Worm (Caenorhabditis elegans) whole organism, L1 larva: Measurements from ENCODE around the gene Y49A10A.2.
A peak's percentile ranks its signal among the peaks of the same experiment; 100 is the strongest.

Source experiments
- C04F5.9 ChIP-seq: sonication (generic microtip); optimal IDR thresholded peaks from 2 replicates; lab custom pipeline; 2016; ENCODE audit warnings: missing genetic modification characterization, missing compliant biosample characterization
- C16A3.4 ChIP-seq: fragments of 150-350 bp; optimal IDR thresholded peaks from 2 replicates; lab custom pipeline; 2014; ENCODE audit warnings: missing biosample characterization, missing genetic modification characterization
- C34B4.2 ChIP-seq: sonication (generic microtip); optimal IDR thresholded peaks from 2 replicates; lab custom pipeline; 2017; ENCODE audit warnings: mild to moderate bottlenecking, missing genetic modification characterization, missing compliant biosample characterization
- aha-1 ChIP-seq: fragments of 150-350 bp; optimal IDR thresholded peaks from 2 replicates; lab custom pipeline; 2014; ENCODE audit warnings: missing biosample characterization, missing genetic modification characterization
- aly-2 ChIP-seq: fragments of 150-350 bp; optimal IDR thresholded peaks from 2 replicates; lab custom pipeline; 2014; ENCODE audit warnings: missing biosample characterization, missing genetic modification characterization
- blmp-1 ChIP-seq: fragments of 150-350 bp; optimal IDR thresholded peaks from 2 replicates; lab custom pipeline; 2014; ENCODE audit warnings: missing biosample characterization, missing genetic modification characterization
- ceh-63 ChIP-seq: fragments of 200-800 bp; sonication (Bioruptor generic); optimal IDR thresholded peaks from 2 replicates; lab custom pipeline; 2018; ENCODE audit warnings: mild to moderate bottlenecking, missing genetic modification characterization, missing compliant biosample characterization
- ceh-8 ChIP-seq: fragments of 200-800 bp; sonication (Bioruptor generic); optimal IDR thresholded peaks from 2 replicates; lab custom pipeline; 2018; ENCODE audit warnings: mild to moderate bottlenecking, missing genetic modification characterization, moderate library complexity, missing compliant biosample characterization
- ceh-82 ChIP-seq, 3 experiments: fragments of 150-350 bp in 1 of 3; sonication (generic microtip) in 2 of 3; optimal IDR thresholded peaks; 2 replicates each; lab custom pipeline; 2014 to 2017; ENCODE audit warnings: missing biosample characterization in 3 of 3, missing genetic modification characterization in 3 of 3
- ceh-88 ChIP-seq: fragments of 200-800 bp; sonication (Bioruptor generic); IDR thresholded peaks from 2 replicates; pipeline ENCODE4 v1.3.6; 2022; ENCODE audit warnings: missing genetic modification characterization, missing compliant biosample characterization
- ces-1 ChIP-seq: fragments of 150-350 bp; optimal IDR thresholded peaks from 2 replicates; lab custom pipeline; 2014; ENCODE audit warnings: missing biosample characterization, missing genetic modification reagents, missing genetic modification characterization
- dpl-1 ChIP-seq, 3 experiments: fragments of 150-350 bp in 2 of 3; sonication (generic microtip) in 1 of 3; optimal IDR thresholded peaks; 2 replicates each; lab custom pipeline; 2014 to 2017; ENCODE audit warnings: missing biosample characterization in 3 of 3, missing genetic modification characterization in 3 of 3, missing genetic modification reagents in 3 of 3
- dsc-1 ChIP-seq: sonication (generic microtip); optimal IDR thresholded peaks from 2 replicates; lab custom pipeline; 2016; ENCODE audit warnings: mild to moderate bottlenecking, missing genetic modification characterization, missing compliant biosample characterization
- efl-1 ChIP-seq, 4 experiments: fragments of 150-350 bp; optimal IDR thresholded peaks in 3 of 4; peaks in 1 of 4; 1 replicate in 1 of 4; 2 replicates in 3 of 4; lab custom pipeline; 2014; ENCODE audit warnings: missing biosample characterization in 2 of 4, missing genetic modification characterization in 2 of 4, missing genetic modification reagents in 2 of 4
- efl-3 ChIP-seq: fragments of 200-800 bp; sonication (Bioruptor generic); optimal IDR thresholded peaks from 2 replicates; lab custom pipeline; 2018; ENCODE audit warnings: mild to moderate bottlenecking, missing genetic modification characterization, missing compliant biosample characterization
- egl-13 ChIP-seq: sonication (generic microtip); optimal IDR thresholded peaks from 2 replicates; lab custom pipeline; 2016; ENCODE audit warnings: missing genotype, missing genetic modification reagents, missing genetic modification characterization, missing compliant biosample characterization
- elt-2 ChIP-seq: sonication (generic microtip); optimal IDR thresholded peaks from 2 replicates; lab custom pipeline; 2016; ENCODE audit warnings: missing genetic modification characterization, mild to moderate bottlenecking, inconsistent platforms, missing compliant biosample characterization, missing genetic modification reagents
- fkh-10 ChIP-seq: sonication (generic microtip); optimal IDR thresholded peaks from 2 replicates; lab custom pipeline; 2017; ENCODE audit warnings: missing biosample characterization, missing genetic modification reagents, missing genetic modification characterization
- fkh-8 ChIP-seq: sonication (generic microtip); optimal IDR thresholded peaks from 2 replicates; lab custom pipeline; 2016; ENCODE audit warnings: mild to moderate bottlenecking, missing genetic modification characterization, missing compliant biosample characterization
- grh-1 ChIP-seq: fragments of 200-800 bp; sonication (Bioruptor generic); IDR thresholded peaks from 2 replicates; pipeline ENCODE4 v1.3.6; 2022; ENCODE audit warnings: missing genetic modification reagents, missing genetic modification characterization, missing compliant biosample characterization
- hlh-17 ChIP-seq: fragments of 200-800 bp; sonication (Bioruptor generic); optimal IDR thresholded peaks from 2 replicates; lab custom pipeline; 2018; ENCODE audit warnings: missing genetic modification characterization, mild to moderate bottlenecking, missing compliant biosample characterization, moderate library complexity, borderline replicate concordance
- hlh-4 ChIP-seq: sonication (generic microtip); optimal IDR thresholded peaks from 2 replicates; lab custom pipeline; 2016; ENCODE audit warnings: mild to moderate bottlenecking, missing genetic modification characterization, missing compliant biosample characterization
- irx-1 ChIP-seq: sonication (generic microtip); optimal IDR thresholded peaks from 2 replicates; lab custom pipeline; 2016; ENCODE audit warnings: missing genetic modification characterization, missing compliant biosample characterization
- isw-1 ChIP-seq: fragments of 200-800 bp; sonication (Bioruptor generic); IDR thresholded peaks from 2 replicates; pipeline ENCODE4 v1.3.6; 2022; ENCODE audit warnings: missing genetic modification characterization, missing compliant biosample characterization
- jun-1 ChIP-seq: fragments of 150-350 bp; optimal IDR thresholded peaks from 2 replicates; lab custom pipeline; 2014; ENCODE audit warnings: missing biosample characterization, missing genetic modification reagents, missing genetic modification characterization
- lin-14 ChIP-seq: fragments of 200-800 bp; sonication (Bioruptor generic); optimal IDR thresholded peaks from 2 replicates; lab custom pipeline; 2018; ENCODE audit warnings: mild to moderate bottlenecking, missing genetic modification characterization, moderate library complexity, missing compliant biosample characterization
- lin-35 ChIP-seq, 2 experiments: fragments of 150-350 bp; optimal IDR thresholded peaks; 2 replicates each; lab custom pipeline; 2014; ENCODE audit warnings: missing biosample characterization in 2 of 2, missing genetic modification characterization in 2 of 2, missing genetic modification reagents in 2 of 2
- lir-3 ChIP-seq: sonication (generic microtip); optimal IDR thresholded peaks from 2 replicates; lab custom pipeline; 2016; ENCODE audit warnings: mild to moderate bottlenecking, missing genetic modification characterization, moderate library complexity, missing compliant biosample characterization; ENCODE audit not compliant: poor library complexity
- lsy-2 ChIP-seq, 2 experiments: fragments of 150-350 bp; optimal IDR thresholded peaks; 2 replicates each; lab custom pipeline; 2014; ENCODE audit warnings: missing biosample characterization in 2 of 2, missing genetic modification characterization in 2 of 2
- mef-2 ChIP-seq: fragments of 150-350 bp; optimal IDR thresholded peaks from 2 replicates; lab custom pipeline; 2014; ENCODE audit warnings: missing biosample characterization, missing genetic modification characterization
- mep-1 ChIP-seq: fragments of 150-350 bp; optimal IDR thresholded peaks from 2 replicates; lab custom pipeline; 2014; ENCODE audit warnings: missing biosample characterization, missing genetic modification characterization
- nhr-11 ChIP-seq: fragments of 150-350 bp; optimal IDR thresholded peaks from 2 replicates; lab custom pipeline; 2014; ENCODE audit warnings: missing biosample characterization, missing genetic modification characterization
- nhr-12 ChIP-seq: sonication (generic microtip); optimal IDR thresholded peaks from 2 replicates; lab custom pipeline; 2017; ENCODE audit warnings: missing biosample characterization, missing genetic modification characterization
- nhr-19 ChIP-seq: fragments of 200-800 bp; sonication (Bioruptor generic); conservative IDR thresholded peaks from 2 replicates; pipeline ENCODE4 v1.3.6; 2022; ENCODE audit warnings: missing genetic modification characterization, missing compliant biosample characterization
- nhr-76 ChIP-seq: sonication (generic microtip); optimal IDR thresholded peaks from 2 replicates; lab custom pipeline; 2017; ENCODE audit warnings: missing biosample characterization, missing genetic modification characterization
- nhr-90 ChIP-seq: sonication (generic microtip); optimal IDR thresholded peaks from 2 replicates; lab custom pipeline; 2016; ENCODE audit warnings: mild to moderate bottlenecking, missing genetic modification characterization, missing compliant biosample characterization; ENCODE audit not compliant: poor library complexity
- pag-3 ChIP-seq: sonication (generic microtip); optimal IDR thresholded peaks from 2 replicates; lab custom pipeline; 2017; ENCODE audit warnings: missing genetic modification characterization, mild to moderate bottlenecking, missing compliant biosample characterization, antibody characterized with exemption, borderline replicate concordance; ENCODE audit not compliant: insufficient read depth
- pax-3 ChIP-seq: fragments of 200-800 bp; sonication (Bioruptor generic); optimal IDR thresholded peaks from 2 replicates; lab custom pipeline; 2018; ENCODE audit warnings: mild to moderate bottlenecking, missing genetic modification characterization, moderate library complexity, missing compliant biosample characterization
- rnt-1 ChIP-seq: sonication (generic microtip); optimal IDR thresholded peaks from 2 replicates; lab custom pipeline; 2016; ENCODE audit warnings: mild to moderate bottlenecking, missing genetic modification characterization, moderate library complexity, missing compliant biosample characterization
- snu-23 ChIP-seq: sonication (generic microtip); optimal IDR thresholded peaks from 2 replicates; lab custom pipeline; 2016; ENCODE audit warnings: missing genetic modification characterization, missing compliant biosample characterization
- sox-4 ChIP-seq: sonication (generic microtip); optimal IDR thresholded peaks from 2 replicates; lab custom pipeline; 2016; ENCODE audit warnings: missing genetic modification characterization, missing compliant biosample characterization
- sup-37 ChIP-seq: fragments of 200-800 bp; sonication (Bioruptor generic); optimal IDR thresholded peaks from 2 replicates; lab custom pipeline; 2018; ENCODE audit warnings: mild to moderate bottlenecking, missing genetic modification characterization, missing compliant biosample characterization
- swsn-7 ChIP-seq: sonication (generic microtip); optimal IDR thresholded peaks from 2 replicates; lab custom pipeline; 2016; ENCODE audit warnings: missing genetic modification characterization, missing compliant biosample characterization
- tbx-2 ChIP-seq: sonication (generic microtip); optimal IDR thresholded peaks from 2 replicates; lab custom pipeline; 2016; ENCODE audit warnings: missing genetic modification characterization, missing compliant biosample characterization
- tlp-1 ChIP-seq: fragments of 150-350 bp; optimal IDR thresholded peaks from 2 replicates; lab custom pipeline; 2014; ENCODE audit warnings: missing biosample characterization, missing genetic modification characterization
- unc-130 ChIP-seq: fragments of 150-350 bp; optimal IDR thresholded peaks from 2 replicates; lab custom pipeline; 2017; ENCODE audit warnings: missing biosample characterization, missing genetic modification characterization, inconsistent platforms
- unc-30 ChIP-seq: sonication (generic microtip); optimal IDR thresholded peaks from 2 replicates; lab custom pipeline; 2017; ENCODE audit warnings: missing biosample characterization, missing genetic modification characterization
- unc-62 ChIP-seq: fragments of 150-350 bp; optimal IDR thresholded peaks from 2 replicates; lab custom pipeline; 2014; ENCODE audit warnings: missing biosample characterization, missing genetic modification reagents, missing genetic modification characterization
- unc-86 ChIP-seq: sonication (generic microtip); optimal IDR thresholded peaks from 2 replicates; lab custom pipeline; 2016; ENCODE audit warnings: missing genetic modification characterization, missing compliant biosample characterization
- xbp-1 ChIP-seq: sonication (generic microtip); optimal IDR thresholded peaks from 2 replicates; lab custom pipeline; 2016; ENCODE audit warnings: missing genetic modification characterization, missing compliant biosample characterization
- zag-1 ChIP-seq: fragments of 150-350 bp; optimal IDR thresholded peaks from 2 replicates; lab custom pipeline; 2014; ENCODE audit warnings: missing biosample characterization, missing genetic modification characterization
- zip-4 ChIP-seq: fragments of 200-800 bp; sonication (Bioruptor generic); optimal IDR thresholded peaks from 2 replicates; lab custom pipeline; 2018; ENCODE audit warnings: mild to moderate bottlenecking, missing genetic modification characterization, moderate library complexity, missing compliant biosample characterization

Y49A10A.2 gene

DNA sequence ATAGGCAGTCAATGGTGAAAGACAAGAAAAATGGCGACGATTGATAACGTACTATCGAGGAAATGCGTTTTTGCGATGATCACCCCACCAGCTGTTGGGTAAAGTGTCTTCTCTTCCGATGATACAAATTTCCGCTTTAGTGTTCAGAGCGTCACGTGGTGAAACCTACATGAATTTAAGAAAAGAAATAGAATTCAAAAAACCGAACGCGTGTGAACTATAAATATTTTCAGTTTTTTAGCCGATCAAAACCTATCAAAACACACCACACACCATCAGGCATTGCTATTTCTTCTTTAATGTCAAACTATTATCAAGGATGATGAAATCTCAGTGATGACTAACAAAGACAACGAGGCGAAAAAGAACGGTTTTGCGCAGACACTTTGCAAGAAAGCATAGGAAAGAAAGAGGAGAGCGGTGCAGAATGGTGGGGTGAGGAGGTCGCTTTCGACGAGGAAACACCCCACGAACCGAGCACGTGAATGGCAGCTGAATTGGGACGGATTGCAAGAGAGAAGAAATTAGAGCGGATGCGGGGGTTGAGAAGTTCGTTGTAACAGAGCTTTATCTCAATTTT lies 40.3 kb downstream of the Y49A10A.2 start (continued):
- no peak for TF ChIP-seq C34B4.2
- TF ChIP-seq swsn-7 (tag; lab: Kevin White, UChicago) = no peak
- TF ChIP-seq rnt-1 (tag; lab: Kevin White, UChicago) = peak; percentile 72
- TF ChIP-seq nhr-12 (tag; lab: Kevin White, UChicago) = no peak
- TF ChIP-seq unc-62 (GFP tag; lab: Kevin White, UChicago) = no peak
- TF ChIP-seq lin-35 (GFP tag; optimal IDR thresholded peaks at IDR 0.05; lab: Kevin White, UChicago) = peak in 1 of 2 experiments; percentile 14
- peak; percentile 31 for TF ChIP-seq jun-1 (tag; lab: Kevin White, UChicago)
- TF ChIP-seq aly-2 (tag; lab: Kevin White, UChicago) = no peak
- TF ChIP-seq nhr-90 (tag; lab: Kevin White, UChicago) = peak; percentile 15
- no peak for TF ChIP-seq fkh-8 (tag; lab: Kevin White, UChicago)
- TF ChIP-seq tlp-1 (tag; lab: Kevin White, UChicago) = no peak
- no peak for TF ChIP-seq grh-1 (GFP tag; lab: Robert Waterston, UW)
- no peak for TF ChIP-seq hlh-4
- TF ChIP-seq dpl-1 (GFP tag; optimal IDR thresholded peaks at IDR 0.05; lab: Kevin White, UChicago) = no peak
- no peak for TF ChIP-seq unc-86 (tag; lab: Kevin White, UChicago)
- no peak for TF ChIP-seq nhr-11
- peak; percentile 5 for TF ChIP-seq unc-130 (tag; lab: Kevin White, UChicago)
- peak; percentile 29 for TF ChIP-seq dsc-1 (tag; lab: Kevin White, UChicago)
- no peak for TF ChIP-seq pag-3 (tag; lab: Kevin White, UChicago)
- TF ChIP-seq zip-4 (GFP tag; lab: Kevin White, UChicago) = no peak
- peak; percentile 48 for TF ChIP-seq blmp-1 (tag; lab: Kevin White, UChicago)
- TF ChIP-seq sup-37 (GFP tag; lab: Kevin White, UChicago) = no peak
- no peak for TF ChIP-seq efl-3 (GFP tag; lab: Kevin White, UChicago)
- no peak for TF ChIP-seq lir-3 (tag; lab: Kevin White, UChicago)
- TF ChIP-seq snu-23 (GFP tag; lab: Kevin White, UChicago) = peak; percentile 43
- TF ChIP-seq mep-1 = peak; percentile 28
- no peak for TF ChIP-seq sox-4 (tag; lab: Kevin White, UChicago)
- TF ChIP-seq lsy-2 (tag; optimal IDR thresholded peaks at IDR 0.05; lab: Kevin White, UChicago) = peak in 1 of 2 experiments; percentile 24
- no peak for TF ChIP-seq egl-13 (tag; lab: Kevin White, UChicago)
- no peak for TF ChIP-seq pax-3 (tag; lab: Kevin White, UChicago)
- TF ChIP-seq C04F5.9 = no peak
- TF ChIP-seq fkh-10 (GFP tag; lab: Kevin White, UChicago) = no peak
- peak; percentile 47 for TF ChIP-seq elt-2 (tag; lab: Kevin White, UChicago)
- no peak for TF ChIP-seq mef-2 (tag; lab: Kevin White, UChicago)
- no peak for TF ChIP-seq hlh-17 (GFP tag; lab: Kevin White, UChicago)
- TF ChIP-seq nhr-19 = peak; percentile 56
- TF ChIP-seq ceh-82 (tag; optimal IDR thresholded peaks at IDR 0.05; lab: Kevin White, UChicago) = peak in 1 of 3 experiments; percentile 15
- TF ChIP-seq isw-1 (GFP tag; lab: Robert Waterston, UW) = no peak
- no peak for TF ChIP-seq xbp-1
- TF ChIP-seq zag-1 (tag; lab: Kevin White, UChicago) = no peak
- TF ChIP-seq aha-1 = no peak
- no peak for TF ChIP-seq nhr-76
- TF ChIP-seq ceh-63 (GFP tag; lab: Kevin White, UChicago) = no peak
- TF ChIP-seq unc-30 (tag; lab: Kevin White, UChicago) = no peak
- no peak for TF ChIP-seq efl-1 (optimal IDR thresholded peaks at IDR 0.05; lab: Kevin White, UChicago)
- peak in 1 of 2 experiments; percentile 78 for TF ChIP-seq efl-1 (GFP tag; optimal IDR thresholded peaks at IDR 0.05 in 1 of 2; lab: Kevin White, UChicago)
- no peak for TF ChIP-seq ceh-8 (GFP tag; lab: Kevin White, UChicago)
- no peak for TF ChIP-seq C16A3.4 (tag; lab: Kevin White, UChicago)
- no peak for TF ChIP-seq ces-1 (GFP tag; lab: Kevin White, UChicago)
- TF ChIP-seq irx-1 (tag; lab: Kevin White, UChicago) = no peak
- no peak for TF ChIP-seq ceh-88
- TF ChIP-seq tbx-2 = peak; percentile 39
- TF ChIP-seq lin-14 (GFP tag; lab: Kevin White, UChicago) = peak; percentile 84
